Fruit fly (Drosophila melanogaster): ENCODE measurements around the gene knrl.
A peak's percentile ranks its signal among the peaks of the same experiment; 100 is the strongest.

The knrl gene

dm6 chr3L:20624626-20625025, 4.2 kb upstream of the knrl start (continued):
- TF ChIP-seq Hr39 (GFP tag; optimal IDR thresholded peaks at IDR 0.05), result peak; percentile 56
- TF ChIP-seq CG10631 (GFP tag; optimal IDR thresholded peaks at IDR 0.05), result no peak
- no peak for TF ChIP-seq CG6854 (GFP tag; optimal IDR thresholded peaks at IDR 0.05)
- TF ChIP-seq Lpt (GFP tag; optimal IDR thresholded peaks at IDR 0.05), result no peak
- TF ChIP-seq CG8632 (GFP tag; optimal IDR thresholded peaks at IDR 0.05), result no peak
- TF ChIP-seq acj6 (GFP tag; optimal IDR thresholded peaks at IDR 0.05), result no peak
- TF ChIP-seq Met (GFP tag; optimal IDR thresholded peaks at IDR 0.05), result peak; percentile 60
- TF ChIP-seq CG3032 (tag; optimal IDR thresholded peaks at IDR 0.05), result no peak
- TF ChIP-seq net (GFP tag; optimal IDR thresholded peaks at IDR 0.05), result no peak
- TF ChIP-seq cyc (GFP tag; optimal IDR thresholded peaks at IDR 0.05), result peak; percentile 5
- no peak for TF ChIP-seq dac (GFP tag; optimal IDR thresholded peaks at IDR 0.05)
- no peak for TF ChIP-seq ss (GFP tag; optimal IDR thresholded peaks at IDR 0.05)
- TF ChIP-seq salr (GFP tag; optimal IDR thresholded peaks at IDR 0.05), result no peak
- TF ChIP-seq fkh (GFP tag; optimal IDR thresholded peaks at IDR 0.05), result no peak

- TF ChIP-seq Eip78C (GFP tag), result peak; percentile 10
- no peak for TF ChIP-seq CG6792 (GFP tag; optimal IDR thresholded peaks at IDR 0.05)
Measured at dm6 chr3L:20623566-20623965, 3.1 kb upstream of the knrl start.

- TF ChIP-seq Ets96B (tag; optimal IDR thresholded peaks at IDR 0.05) (no peak), CG7368 (GFP tag; optimal IDR thresholded peaks at IDR 0.05) (no peak), CG6163 (GFP tag; IDR thresholded peaks at IDR 0.05) (no peak), dac (GFP tag; optimal IDR thresholded peaks at IDR 0.05) (no peak), CG15336 (GFP tag; IDR thresholded peaks at IDR 0.05) (no peak), CG34406 (GFP tag; optimal IDR thresholded peaks at IDR 0.05) (no peak), Eip75B (GFP tag; optimal IDR thresholded peaks at IDR 0.05) (no peak), Hr4 (GFP tag; optimal IDR thresholded peaks at IDR 0.05) (no peak), Ets21C (GFP tag; optimal IDR thresholded peaks at IDR 0.05) (no peak), CG10631 (GFP tag; optimal IDR thresholded peaks at IDR 0.05) (no peak), CG9139 (GFP tag; optimal IDR thresholded peaks at IDR 0.05) (no peak), ss (GFP tag; optimal IDR thresholded peaks at IDR 0.05) (no peak)
Measured at dm6 chr3L:20623139-20623538, 2.7 kb upstream of the knrl start.

dm6 chr3L:20622184-20622583, 1.7 kb upstream of the knrl start:
- no peak for TF ChIP-seq topi (GFP tag; optimal IDR thresholded peaks at IDR 0.05)
- no peak for TF ChIP-seq CG8632 (GFP tag; optimal IDR thresholded peaks at IDR 0.05)
- TF ChIP-seq Ets21C (GFP tag; optimal IDR thresholded peaks at IDR 0.05), result no peak
- no peak for TF ChIP-seq CG10631 (GFP tag; optimal IDR thresholded peaks at IDR 0.05)
- TF ChIP-seq Sox15 (GFP tag; optimal IDR thresholded peaks at IDR 0.05), result no peak
- no peak for TF ChIP-seq CG11902 (GFP tag; optimal IDR thresholded peaks at IDR 0.05)
- TF ChIP-seq Met (GFP tag; optimal IDR thresholded peaks at IDR 0.05), result no peak
- TF ChIP-seq CG11294 (GFP tag; IDR thresholded peaks at IDR 0.05), result no peak
- no peak for TF ChIP-seq dsx (GFP tag; optimal IDR thresholded peaks at IDR 0.05; ENCODE audit: poor library complexity, severe bottlenecking)
- TF ChIP-seq Eip93F (GFP tag; optimal IDR thresholded peaks at IDR 0.05), result no peak
- no peak for TF ChIP-seq CG31627 (GFP tag; optimal IDR thresholded peaks at IDR 0.05)
- TF ChIP-seq salr (GFP tag; optimal IDR thresholded peaks at IDR 0.05), result no peak

- TF ChIP-seq CG34406 (GFP tag; optimal IDR thresholded peaks at IDR 0.05), result no peak
- TF ChIP-seq Sox102F (GFP tag; optimal IDR thresholded peaks at IDR 0.05), result no peak
- no peak for TF ChIP-seq Ets21C (GFP tag; optimal IDR thresholded peaks at IDR 0.05)
- no peak for TF ChIP-seq Hr4 (GFP tag; optimal IDR thresholded peaks at IDR 0.05)
- TF ChIP-seq CG16779 (tag; optimal IDR thresholded peaks at IDR 0.05), result no peak
- TF ChIP-seq CG6163 (GFP tag; IDR thresholded peaks at IDR 0.05), result peak; percentile 14; the same call in 1 of the 3 replicates
- peak in 1 of 2 experiments; percentile 15 for TF ChIP-seq ss (GFP tag; optimal IDR thresholded peaks at IDR 0.05)
- no peak for TF ChIP-seq CG8632 (GFP tag; optimal IDR thresholded peaks at IDR 0.05)
- no peak for TF ChIP-seq salr (GFP tag; optimal IDR thresholded peaks at IDR 0.05)
- TF ChIP-seq CG15336 (GFP tag; IDR thresholded peaks at IDR 0.05), result peak; percentile 22; the same call in 1 of the 2 replicates
- peak; percentile 14 for TF ChIP-seq fkh (GFP tag; optimal IDR thresholded peaks at IDR 0.05)
- peak; percentile 48; the same call in 1 of the 3 replicates for TF ChIP-seq eg (GFP tag; IDR thresholded peaks at IDR 0.05)
Measured at dm6 chr3L:20621455-20622158, 1.1 kb upstream of the knrl start.
